Worm (Caenorhabditis elegans): Measurements from ENCODE around the gene rnp-3.

DNA sequence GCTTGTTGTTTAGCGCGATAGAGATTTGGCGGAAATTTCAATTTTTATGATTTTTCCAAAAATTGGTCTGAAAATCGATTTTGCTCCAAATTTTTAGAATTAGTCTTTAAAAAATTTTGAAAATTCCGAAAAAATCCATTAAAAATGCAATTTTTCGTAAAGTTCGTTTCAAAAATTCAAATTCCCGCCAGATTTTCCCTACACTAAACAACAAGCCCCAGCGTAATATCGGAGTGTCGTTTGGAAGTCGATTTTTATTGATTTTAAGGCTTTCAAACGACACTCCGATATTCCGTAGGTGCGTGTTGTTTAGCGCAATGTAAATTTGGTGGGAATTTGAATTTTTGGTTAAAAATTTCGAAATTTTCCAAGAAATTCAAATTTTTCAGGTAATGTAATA is 2.8 kb downstream of the rnp-3 start:
- no peak for TF ChIP-seq med-1 (GFP tag; optimal IDR thresholded peaks at IDR 0.05; ENCODE audit: insufficient read depth)
- TF ChIP-seq tab-1 (GFP tag; IDR thresholded peaks at IDR 0.05) = no peak
- TF ChIP-seq ztf-23 (GFP tag; IDR thresholded peaks at IDR 0.05) = no peak
- no peak for TF ChIP-seq ztf-29 (GFP tag; IDR thresholded peaks at IDR 0.05)
- TF ChIP-seq klf-2 (GFP tag; conservative IDR thresholded peaks at IDR 0.05) = no peak

Data from whole organism, midembryonic.